Worm (Caenorhabditis elegans) whole organism, late embryonic: ENCODE data around the gene osg-1.

Source experiments
- ceh-34 ChIP-seq: sonication (generic microtip); optimal IDR thresholded peaks from 2 replicates; lab custom pipeline; 2016; ENCODE audit warnings: mild to moderate bottlenecking, missing genetic modification characterization, missing compliant biosample characterization
- ceh-45 ChIP-seq: fragments of 200-800 bp; sonication (Bioruptor generic); IDR thresholded peaks from 2 replicates; pipeline ENCODE4 v1.3.6; 2022; ENCODE audit warnings: missing genetic modification reagents, missing genetic modification characterization, missing compliant biosample characterization
- elt-4 ChIP-seq: sonication (generic microtip); optimal IDR thresholded peaks from 2 replicates; lab custom pipeline; 2016; ENCODE audit warnings: missing genetic modification characterization, missing compliant biosample characterization

DNA sequence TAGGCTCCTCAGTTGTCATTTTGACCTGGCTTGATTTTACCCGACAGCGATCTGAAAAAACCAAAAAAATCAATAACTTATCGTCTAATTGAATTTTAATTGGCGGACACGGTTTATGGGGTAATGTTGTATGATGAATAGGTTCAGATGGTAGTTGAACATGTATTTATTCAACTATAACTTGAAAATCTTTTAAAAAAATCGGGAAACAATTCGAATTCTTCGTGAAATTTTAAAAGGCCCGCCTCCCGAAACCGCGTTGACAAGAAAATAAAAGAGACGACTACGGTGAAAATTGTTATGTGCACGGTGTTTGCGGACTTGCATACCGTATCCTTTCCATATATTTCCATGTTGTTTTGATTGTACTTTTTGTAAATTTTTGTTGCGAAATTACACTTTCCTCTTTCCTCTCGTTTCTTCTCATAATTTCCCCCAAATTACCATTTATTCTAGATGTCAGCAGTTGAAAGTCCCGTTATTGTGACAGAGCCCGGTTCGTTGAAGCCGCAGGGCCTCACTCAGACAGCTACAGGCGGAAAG, 44.6 kb upstream of the osg-1 start, which contains the start of the genes T24G10.2 and disl-2:
- no peak for TF ChIP-seq elt-4 (tag; lab: Kevin White, UChicago)
- no peak for TF ChIP-seq ceh-45 (GFP tag; lab: Robert Waterston, UW)
- no peak for TF ChIP-seq ceh-34 (tag; lab: Kevin White, UChicago)
